Worm (Caenorhabditis elegans) whole organism, L4/young adult: Measurements from ENCODE around the gene mfsd-10.

Source experiments
- W03F9.2 ChIP-seq: fragments of 150-350 bp; optimal IDR thresholded peaks from 2 replicates; lab custom pipeline; 2014; ENCODE audit warnings: missing biosample characterization, missing genetic modification characterization
- him-1 ChIP-seq: sonication (generic microtip); optimal IDR thresholded peaks from 2 replicates; lab custom pipeline; 2016; ENCODE audit warnings: missing genotype, missing genetic modification reagents, missing genetic modification characterization, missing compliant biosample characterization

- TF ChIP-seq him-1 (tag; lab: Kevin White, UChicago) (no peak), W03F9.2 (tag; lab: Kevin White, UChicago) (no peak)
These were observed 13.0 kb downstream of the mfsd-10 start for ce11 chrX:17355462-17355861.
